Worm (Caenorhabditis elegans): ENCODE results near the gene pri-1.
A peak's percentile ranks its signal among the peaks of the same experiment; 100 is the strongest.

The pri-1 gene

DNA sequence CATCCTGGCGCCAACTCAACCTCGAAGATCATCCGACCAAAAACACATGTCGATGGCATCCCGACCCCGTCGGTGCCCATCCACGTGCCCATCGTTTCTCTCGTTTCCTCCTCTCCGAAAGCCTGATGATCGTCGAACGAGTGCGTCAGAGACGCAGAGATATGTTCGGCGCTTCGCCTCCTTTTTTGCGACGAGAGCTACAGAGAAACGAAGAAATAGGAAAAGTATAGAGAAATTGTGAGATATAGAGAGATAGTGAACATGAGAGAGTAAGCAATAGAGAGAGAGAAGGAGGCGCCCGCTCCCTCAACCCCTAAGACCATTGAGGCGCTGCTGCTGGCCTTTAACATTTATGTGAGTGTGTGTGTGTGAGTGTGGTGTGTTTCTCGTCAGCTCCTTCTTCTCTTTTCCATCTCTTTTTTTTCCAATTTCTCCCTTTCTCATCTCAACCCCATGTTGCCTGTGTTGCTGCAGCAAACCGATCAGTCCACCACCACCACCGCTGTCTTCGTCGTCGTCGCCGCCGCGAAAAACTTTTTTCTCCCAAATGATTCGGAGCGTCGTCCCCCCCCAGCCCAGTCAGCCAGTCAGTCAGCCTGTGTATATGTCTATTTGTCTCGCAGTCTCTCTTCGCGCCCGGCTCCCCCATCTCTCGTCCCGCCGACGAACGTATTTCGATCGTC is 5.1 kb upstream of the pri-1 start, which contains the start of gene hlh-11 (continued):
- TF ChIP-seq F22D6.2 (tag; optimal IDR thresholded peaks at IDR 0.05) = peak; percentile 73
- TF ChIP-seq let-607 (tag; optimal IDR thresholded peaks at IDR 0.05) = peak; percentile 16 to 68
- no peak for TF ChIP-seq unc-130 (GFP tag; optimal IDR thresholded peaks at IDR 0.05)
- TF ChIP-seq attf-6 (GFP tag; IDR thresholded peaks at IDR 0.05) = no peak
- TF ChIP-seq dpff-1 (tag; optimal IDR thresholded peaks at IDR 0.05) = no peak
- no peak for TF ChIP-seq F10E7.11 (tag; optimal IDR thresholded peaks at IDR 0.05)
- TF ChIP-seq atf-7 (tag; optimal IDR thresholded peaks at IDR 0.05) = peak; percentile 52
- peak; percentile 54 for TF ChIP-seq tlf-1 (GFP tag; optimal IDR thresholded peaks at IDR 0.05)
- TF ChIP-seq madf-8 (GFP tag; conservative IDR thresholded peaks at IDR 0.05) = no peak
- TF ChIP-seq ztf-3 (GFP tag; optimal IDR thresholded peaks at IDR 0.05) = peak; percentile 33
- 0 out of 2 replicates have a peak, but pooled peaks have one; percentile 33 for TF ChIP-seq lir-1 (GFP tag; conservative IDR thresholded peaks at IDR 0.05)
- TF ChIP-seq mel-28 (tag; optimal IDR thresholded peaks at IDR 0.05; ENCODE audit: borderline replicate concordance) = peak; percentile 8
- peak; percentile 75 for TF ChIP-seq dox-1 (GFP tag; IDR thresholded peaks at IDR 0.05)
- peak; percentile 23; the same call in 1 of the 2 replicates for TF ChIP-seq attf-3 (GFP tag; conservative IDR thresholded peaks at IDR 0.05)
- peak; percentile 35 for TF ChIP-seq lin-54 (GFP tag; optimal IDR thresholded peaks at IDR 0.05)
- TF ChIP-seq F57A8.1 (GFP tag; optimal IDR thresholded peaks at IDR 0.05) = no peak
- TF ChIP-seq B0336.3 (GFP tag; IDR thresholded peaks at IDR 0.05) = peak; percentile 91
- TF ChIP-seq snpc-4 (GFP tag; optimal IDR thresholded peaks at IDR 0.05) = no peak
- peak; percentile 46 to 70 (median 64) for TF ChIP-seq snpc-4 (tag; optimal IDR thresholded peaks at IDR 0.05)
- TF ChIP-seq ceh-91 (GFP tag; IDR thresholded peaks at IDR 0.05) = no peak
- TF ChIP-seq mcd-1 (GFP tag; IDR thresholded peaks at IDR 0.05) = peak; percentile 69
- no peak for TF ChIP-seq unc-62 (GFP tag; optimal IDR thresholded peaks at IDR 0.05)
- TF ChIP-seq ceh-40 (GFP tag; IDR thresholded peaks at IDR 0.05) = no peak
- TF ChIP-seq dpl-1 (GFP tag; optimal IDR thresholded peaks at IDR 0.05) = no peak
- peak; percentile 87 for TF ChIP-seq somi-1 (GFP tag; optimal IDR thresholded peaks at IDR 0.05)
- TF ChIP-seq sdz-38 (tag; optimal IDR thresholded peaks at IDR 0.05) = no peak
- TF ChIP-seq F23B12.7 (tag; optimal IDR thresholded peaks at IDR 0.05; ENCODE audit: insufficient read depth) = peak; percentile 52
- TF ChIP-seq lin-26 (GFP tag; IDR thresholded peaks at IDR 0.05) = peak; percentile 15; the same call in 1 of the 2 replicates
- no peak for TF ChIP-seq Y79H2A.3 (GFP tag; conservative IDR thresholded peaks at IDR 0.05)
- no peak for TF ChIP-seq hmg-20 (GFP tag; IDR thresholded peaks at IDR 0.05)
- no peak for TF ChIP-seq tbx-9 (tag; optimal IDR thresholded peaks at IDR 0.05; ENCODE audit: borderline replicate concordance)
- peak; percentile 74 for TF ChIP-seq nhr-90 (tag; optimal IDR thresholded peaks at IDR 0.05)
- peak; percentile 69 for TF ChIP-seq C06A6.2 (GFP tag; conservative IDR thresholded peaks at IDR 0.05)
- no peak for TF ChIP-seq cebp-2 (GFP tag; IDR thresholded peaks at IDR 0.05)
- TF ChIP-seq nfya-2 (GFP tag; IDR thresholded peaks at IDR 0.05) = no peak
- peak; percentile 63 for TF ChIP-seq athp-1 (tag; optimal IDR thresholded peaks at IDR 0.05)
- peak; percentile 27; the same call in 1 of the 2 replicates for TF ChIP-seq rcor-1 (GFP tag; IDR thresholded peaks at IDR 0.05)
- no peak for TF ChIP-seq F55B11.4 (tag; optimal IDR thresholded peaks at IDR 0.05; ENCODE audit: borderline replicate concordance, insufficient read depth)
- no peak for TF ChIP-seq D2030.7 (GFP tag; IDR thresholded peaks at IDR 0.05)
- peak; percentile 95 for TF ChIP-seq nhr-80 (tag; optimal IDR thresholded peaks at IDR 0.05)
- no peak for TF ChIP-seq mes-4 (tag; optimal IDR thresholded peaks at IDR 0.05)
- TF ChIP-seq die-1 (tag; optimal IDR thresholded peaks at IDR 0.05) = peak; percentile 72
- TF ChIP-seq rpc-1 (optimal IDR thresholded peaks at IDR 0.05) = no peak
- TF ChIP-seq rpc-1 (tag; optimal IDR thresholded peaks at IDR 0.05) = no peak
- no peak for TF ChIP-seq F57C9.4 (tag; optimal IDR thresholded peaks at IDR 0.05)
- peak; percentile 13 for TF ChIP-seq ets-4 (GFP tag; optimal IDR thresholded peaks at IDR 0.05)
- TF ChIP-seq efl-1 (GFP tag; optimal IDR thresholded peaks at IDR 0.05) = no peak
- TF ChIP-seq aptf-3 (GFP tag; IDR thresholded peaks at IDR 0.05) = no peak
- no peak for TF ChIP-seq bed-1 (GFP tag; IDR thresholded peaks at IDR 0.05)

Measured in whole organism, young adult.